Worm (Caenorhabditis elegans): ENCODE measurements around the gene clec-42.

DNA sequence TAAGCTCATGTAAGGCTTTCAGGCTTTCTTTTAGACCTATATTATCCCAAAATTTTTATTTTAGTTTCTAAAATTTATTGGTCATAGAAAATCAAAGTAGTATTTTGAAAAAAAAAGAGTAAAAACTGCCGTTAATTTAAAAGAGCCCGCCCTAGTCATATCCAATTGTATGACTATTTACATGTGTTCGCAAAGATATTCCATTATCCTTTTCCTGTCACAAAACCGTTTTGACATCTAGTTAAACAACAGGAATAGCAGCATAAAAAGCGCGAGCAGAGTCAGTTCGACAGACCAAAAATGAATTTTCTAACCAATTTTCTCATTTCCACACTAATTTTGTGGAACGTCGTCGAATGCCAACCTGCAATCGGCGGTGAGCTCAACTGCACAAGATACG is 3.8 kb downstream of the clec-42 start, which contains the start of gene F16H6.3:
- TF ChIP-seq pqm-1 (tag; optimal IDR thresholded peaks at IDR 0.05) = no peak
- TF ChIP-seq unc-39 (tag; optimal IDR thresholded peaks at IDR 0.05) = no peak
- no peak for TF ChIP-seq zip-11 (GFP tag; IDR thresholded peaks at IDR 0.05)
- no peak for TF ChIP-seq ces-1 (GFP tag; optimal IDR thresholded peaks at IDR 0.05)
- TF ChIP-seq mdl-1 (tag; optimal IDR thresholded peaks at IDR 0.05) = no peak
- TF ChIP-seq ama-1 (optimal IDR thresholded peaks at IDR 0.05) = no peak
- no peak for TF ChIP-seq snpc-4 (tag; optimal IDR thresholded peaks at IDR 0.05)

Measured in whole organism, L4 larva.